Worm (Caenorhabditis elegans) whole organism, L2 larva: ENCODE results near the gene sel-1.

Experiments used
- lin-13 ChIP-seq: fragments of 150-350 bp; optimal IDR thresholded peaks from 2 replicates; lab custom pipeline; 2014; ENCODE audit warnings: missing biosample characterization, missing genetic modification reagents, missing genetic modification characterization
- nhr-10 ChIP-seq: sonication (generic microtip); optimal IDR thresholded peaks from 2 replicates; lab custom pipeline; 2017; ENCODE audit warnings: missing biosample characterization, missing genetic modification characterization
- ztf-11 ChIP-seq: sonication (generic microtip); optimal IDR thresholded peaks from 2 replicates; lab custom pipeline; 2017; ENCODE audit warnings: missing biosample characterization, missing genetic modification characterization

DNA sequence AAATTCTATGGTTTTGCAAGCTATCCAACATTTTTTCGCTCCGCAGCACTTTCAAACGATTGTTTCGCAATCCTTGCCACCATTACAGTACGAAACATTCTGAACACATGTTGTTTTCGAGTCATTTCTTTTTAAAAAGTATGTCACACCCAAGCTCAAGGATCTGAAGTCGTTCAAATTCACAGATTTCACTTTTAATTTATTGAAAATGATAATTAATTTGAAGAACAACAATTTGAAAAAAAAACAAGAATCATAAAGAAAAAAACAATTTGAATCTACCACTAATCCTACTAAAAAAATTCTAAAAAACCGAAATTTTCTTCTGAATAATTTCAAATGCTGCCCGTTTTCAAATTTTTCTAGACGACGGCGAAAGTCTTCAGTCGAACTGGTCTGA lies 31.8 kb downstream of the sel-1 start, which contains the start of gene C14C10.2:
- TF ChIP-seq lin-13 (no peak), nhr-10 (tag; lab: Kevin White, UChicago) (no peak), ztf-11 (tag; lab: Kevin White, UChicago) (no peak)
